Worm (Caenorhabditis elegans): ENCODE results near the gene C17E7.4.

Gene C17E7.4

DNA sequence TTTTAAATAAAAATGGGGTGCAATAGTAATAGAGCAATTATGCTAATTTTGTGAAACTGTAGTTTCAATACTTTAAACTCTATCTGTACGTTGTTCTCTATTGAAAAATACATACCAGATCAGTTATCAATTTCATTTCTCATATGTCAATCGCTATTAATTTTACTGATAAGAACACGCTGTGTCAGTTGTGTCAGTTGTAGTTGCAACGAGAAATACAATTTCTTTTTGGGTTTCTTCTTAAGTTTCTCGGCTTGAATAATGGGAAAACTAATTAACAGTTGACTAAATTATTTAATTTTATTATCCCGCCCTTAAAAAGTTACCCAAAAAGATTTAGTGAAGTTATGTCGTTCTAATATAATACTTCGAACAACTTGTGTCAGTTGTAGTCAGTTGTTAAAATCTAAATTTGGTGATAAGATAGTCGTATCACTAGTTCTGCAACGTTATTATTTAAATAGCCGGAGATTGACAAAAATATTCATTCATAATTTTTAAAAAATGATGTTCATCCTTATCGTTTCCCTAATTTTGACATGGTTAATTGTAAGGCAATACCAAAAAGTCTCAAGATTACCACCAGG is 43.3 kb downstream of the C17E7.4 start, which contains the start of gene cyp-35A5:
TSS of gene cyp-35A5 (plus strand) at position 435 of the 587 bp plus-strand sequence.
- TF ChIP-seq pqm-1 (tag; optimal IDR thresholded peaks at IDR 0.05) = peak; percentile 7
- TF ChIP-seq nhr-28 (tag; optimal IDR thresholded peaks at IDR 0.05) = peak; percentile 86
- 0 out of 2 replicates have a peak, but pooled peaks have one; percentile 34 for TF ChIP-seq dmd-6 (GFP tag; IDR thresholded peaks at IDR 0.05)
- no peak for TF ChIP-seq ZK337.2 (GFP tag; IDR thresholded peaks at IDR 0.05)
- no peak for TF ChIP-seq lin-13 (GFP tag; optimal IDR thresholded peaks at IDR 0.05)
- no peak for TF ChIP-seq attf-4 (tag; optimal IDR thresholded peaks at IDR 0.05)
- TF ChIP-seq php-3 (GFP tag; IDR thresholded peaks at IDR 0.05) = no peak

DNA sequence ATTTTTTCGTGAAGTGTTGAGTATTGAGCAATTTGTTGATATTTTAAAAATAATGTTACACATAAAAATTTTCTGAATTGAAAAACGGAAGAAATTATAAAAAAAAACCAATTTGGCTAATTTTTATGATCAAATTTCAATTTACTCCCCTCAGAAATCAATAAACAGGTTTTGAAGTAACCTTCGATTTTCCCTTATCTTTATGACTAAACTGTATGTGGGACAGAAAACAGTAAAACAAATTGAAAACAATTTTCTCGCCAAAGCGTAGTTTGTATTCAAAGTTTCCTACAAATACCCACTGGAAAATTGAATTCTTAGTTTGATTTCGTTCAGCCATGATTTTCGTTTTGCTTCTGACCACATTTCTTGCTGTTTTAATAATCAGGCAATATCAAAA is 46.1 kb downstream of the C17E7.4 start, which contains the start of gene cyp-35B1:
TSS of gene cyp-35B1 (plus strand) at position 244 of the 400 bp plus-strand sequence.
- no peak for TF ChIP-seq daf-16 (GFP tag; optimal IDR thresholded peaks at IDR 0.05)
- TF ChIP-seq daf-16 (tag; optimal IDR thresholded peaks at IDR 0.05) = peak; percentile 68
- TF ChIP-seq php-3 (GFP tag; IDR thresholded peaks at IDR 0.05) = no peak
- peak; percentile 92 for TF ChIP-seq nhr-28 (tag; optimal IDR thresholded peaks at IDR 0.05)

- TF ChIP-seq nhr-6 (tag; optimal IDR thresholded peaks at IDR 0.05) = no peak
- TF ChIP-seq nhr-28 (tag; optimal IDR thresholded peaks at IDR 0.05) = peak; percentile 34
Measured at ce11 chrV:3941860-3942259, 49.2 kb downstream of the C17E7.4 start, which contains the start of gene cyp-35B2. Gene cyp-35B2, plus strand, starts transcription at chrV:3942160.

ce11 chrV:3943364-3943763 is 50.7 kb downstream of the C17E7.4 start:
- TF ChIP-seq php-3 (GFP tag; IDR thresholded peaks at IDR 0.05) (no peak), aha-1 (tag) (peak; percentile 97)
